Fruit fly (Drosophila melanogaster) whole organism, adult: ENCODE results near the gene CG9922.

Source experiments
- CG11617 ChIP-seq: fragments of 200-800 bp; sonication (Bioruptor generic); optimal IDR thresholded peaks from 2 replicates; lab custom pipeline; 2017; ENCODE audit warnings: mild to moderate bottlenecking, missing biosample characterization, missing genetic modification reagents, missing genetic modification characterization
- CG12768 ChIP-seq: fragments of 200-800 bp; sonication (Bioruptor generic); optimal IDR thresholded peaks from 2 replicates; lab custom pipeline; 2017; ENCODE audit warnings: missing biosample characterization, missing genetic modification characterization, mild to moderate bottlenecking, moderate library complexity, missing genetic modification reagents
- CG14711 ChIP-seq: fragments of 200-800 bp; sonication (Bioruptor generic); optimal IDR thresholded peaks from 2 replicates; lab custom pipeline; 2018; ENCODE audit warnings: missing biosample characterization, mild to moderate bottlenecking, missing genetic modification characterization, moderate library complexity
- CG1620 ChIP-seq: fragments of 200-800 bp; sonication (Bioruptor generic); optimal IDR thresholded peaks from 2 replicates; lab custom pipeline; 2016; ENCODE audit warnings: missing biosample characterization, missing genetic modification characterization
- CG33017 ChIP-seq: fragments of 200-800 bp; sonication (Bioruptor generic); optimal IDR thresholded peaks from 2 replicates; lab custom pipeline; 2018; ENCODE audit warnings: missing biosample characterization, mild to moderate bottlenecking, missing genetic modification characterization, moderate library complexity
- CG5204 ChIP-seq: fragments of 200-800 bp; sonication (Bioruptor generic); optimal IDR thresholded peaks from 2 replicates; lab custom pipeline; 2016; ENCODE audit warnings: missing biosample characterization, missing genetic modification characterization
- CG7045 ChIP-seq: fragments of 200-800 bp; sonication (Bioruptor generic); optimal IDR thresholded peaks from 2 replicates; lab custom pipeline; 2017; ENCODE audit warnings: missing biosample characterization, mild to moderate bottlenecking, missing genetic modification characterization
- CG7101 ChIP-seq: fragments of 200-800 bp; sonication (Bioruptor generic); optimal IDR thresholded peaks from 2 replicates; lab custom pipeline; 2018; ENCODE audit warnings: missing biosample characterization, mild to moderate bottlenecking, missing genetic modification characterization, moderate library complexity
- Clk ChIP-seq: fragments of 200-800 bp; sonication (Bioruptor generic); optimal IDR thresholded peaks from 2 replicates; lab custom pipeline; 2017; ENCODE audit warnings: missing biosample characterization, missing genetic modification characterization
- Crg-1 ChIP-seq: fragments of 200-800 bp; sonication (Bioruptor generic); optimal IDR thresholded peaks from 2 replicates; lab custom pipeline; 2016; ENCODE audit warnings: missing biosample characterization, missing genetic modification characterization
- Hr96 ChIP-seq: fragments of 200-800 bp; sonication (Bioruptor generic); optimal IDR thresholded peaks from 2 replicates; lab custom pipeline; 2016; ENCODE audit warnings: missing biosample characterization, missing genetic modification characterization
- Mnt ChIP-seq: fragments of 200-800 bp; sonication (Bioruptor generic); optimal IDR thresholded peaks from 2 replicates; lab custom pipeline; 2016; ENCODE audit warnings: missing biosample characterization, mild to moderate bottlenecking, missing genetic modification characterization
- bab1 ChIP-seq: fragments of 200-800 bp; sonication (Bioruptor generic); optimal IDR thresholded peaks from 3 replicates; lab custom pipeline; 2019; ENCODE audit warnings: missing biosample characterization, mild to moderate bottlenecking, missing genetic modification characterization, moderate library complexity
- cic ChIP-seq: fragments of 200-800 bp; sonication (Bioruptor generic); optimal IDR thresholded peaks from 2 replicates; lab custom pipeline; 2017; ENCODE audit warnings: missing biosample characterization, mild to moderate bottlenecking, missing genetic modification characterization, moderate library complexity
- cnc ChIP-seq, 2 experiments: fragments of >200 bp; optimal IDR thresholded peaks; 2 replicates each; lab custom pipeline; 2017
- kay ChIP-seq: fragments of 200-800 bp; sonication (Bioruptor generic); peaks from one replicate; lab custom pipeline; 2016; ENCODE audit warnings: missing biosample characterization, missing genetic modification characterization, borderline replicate concordance
- ovo ChIP-seq: fragments of 200-800 bp; sonication (Bioruptor generic); optimal IDR thresholded peaks from 2 replicates; lab custom pipeline; 2016; ENCODE audit warnings: missing biosample characterization, missing genetic modification characterization
- pad ChIP-seq: fragments of 200-800 bp; sonication (Bioruptor generic); optimal IDR thresholded peaks from 3 replicates; lab custom pipeline; 2017; ENCODE audit warnings: missing biosample characterization, missing genetic modification characterization, mild to moderate bottlenecking, moderate library complexity, missing genetic modification reagents
- tj ChIP-seq: fragments of 200-800 bp; sonication (Bioruptor generic); optimal IDR thresholded peaks from 3 replicates; lab custom pipeline; 2017; ENCODE audit warnings: missing biosample characterization, mild to moderate bottlenecking, missing genetic modification characterization, moderate library complexity
- toe ChIP-seq: fragments of 200-800 bp; sonication (Bioruptor generic); optimal IDR thresholded peaks from 2 replicates; lab custom pipeline; 2016; ENCODE audit warnings: missing biosample characterization, missing genetic modification characterization

The CG9922 gene

dm6 chr3R:14028158-14028557 is 8.0 kb downstream of the CG9922 start:
- TF ChIP-seq cnc (optimal IDR thresholded peaks at IDR 0.05; lab: Kevin White, UChicago): peak in 1 of 2 experiments; percentile 1
- TF ChIP-seq toe (GFP tag; lab: Kevin White, UChicago): no peak
- TF ChIP-seq Clk (GFP tag; lab: Kevin White, UChicago): no peak

- peak in 1 of 2 experiments; percentile 72 for TF ChIP-seq cnc (optimal IDR thresholded peaks at IDR 0.05; lab: Kevin White, UChicago)
- TF ChIP-seq tj (GFP tag; lab: Kevin White, UChicago): peak; percentile 17
- no peak for TF ChIP-seq kay (GFP tag; lab: Kevin White, UChicago)
These were observed 9.1 kb downstream of the CG9922 start for dm6 chr3R:14026953-14027721.

dm6 chr3R:14026212-14026952 is 9.8 kb downstream of the CG9922 start:
- TF ChIP-seq CG7101 (tag; lab: Kevin White, UChicago) (no peak), kay (GFP tag; lab: Kevin White, UChicago) (peak; percentile 84), cic (GFP tag; lab: Kevin White, UChicago) (no peak), CG11617 (GFP tag; lab: Kevin White, UChicago) (no peak), Clk (GFP tag; lab: Kevin White, UChicago) (no peak), CG12768 (GFP tag; lab: Kevin White, UChicago) (peak; percentile 24), cnc (optimal IDR thresholded peaks at IDR 0.05; lab: Kevin White, UChicago) (no peak), pad (GFP tag; lab: Kevin White, UChicago) (no peak), CG5204 (GFP tag; lab: Kevin White, UChicago) (no peak), Hr96 (no peak), CG1620 (GFP tag; lab: Kevin White, UChicago) (no peak), Mnt (GFP tag; lab: Kevin White, UChicago) (peak; percentile 5), tj (GFP tag; lab: Kevin White, UChicago) (no peak), Crg-1 (no peak), CG14711 (tag; lab: Kevin White, UChicago) (no peak), bab1 (GFP tag; lab: Kevin White, UChicago) (no peak), CG7045 (GFP tag; lab: Kevin White, UChicago) (no peak), CG33017 (tag; lab: Kevin White, UChicago) (no peak), ovo (GFP tag; lab: Kevin White, UChicago) (no peak), toe (GFP tag; lab: Kevin White, UChicago) (no peak)

- no peak for TF ChIP-seq bab1 (GFP tag; lab: Kevin White, UChicago)
- TF ChIP-seq CG11617 (GFP tag; lab: Kevin White, UChicago): no peak
- peak; percentile 65 for TF ChIP-seq cic (GFP tag; lab: Kevin White, UChicago)
- peak; percentile 99 for TF ChIP-seq kay (GFP tag; lab: Kevin White, UChicago)
- TF ChIP-seq CG14711 (tag; lab: Kevin White, UChicago): no peak
- TF ChIP-seq CG7045 (GFP tag; lab: Kevin White, UChicago): no peak
These were observed 10.4 kb downstream of the CG9922 start for dm6 chr3R:14025795-14026194.

- TF ChIP-seq CG7045 (GFP tag; lab: Kevin White, UChicago) (peak; percentile 75), cic (GFP tag; lab: Kevin White, UChicago) (peak; percentile 98), CG7101 (tag; lab: Kevin White, UChicago) (peak; percentile 72), CG5204 (GFP tag; lab: Kevin White, UChicago) (no peak), Mnt (GFP tag; lab: Kevin White, UChicago) (peak; percentile 99), CG33017 (tag; lab: Kevin White, UChicago) (peak; percentile 62), kay (GFP tag; lab: Kevin White, UChicago) (peak; percentile 99), CG12768 (GFP tag; lab: Kevin White, UChicago) (peak; percentile 96), Crg-1 (peak; percentile 46), cnc (optimal IDR thresholded peaks at IDR 0.05; lab: Kevin White, UChicago) (no peak), ovo (GFP tag; lab: Kevin White, UChicago) (peak; percentile 91), Hr96 (peak; percentile 71), CG1620 (GFP tag; lab: Kevin White, UChicago) (peak; percentile 42), pad (GFP tag; lab: Kevin White, UChicago) (peak; percentile 49), Clk (GFP tag; lab: Kevin White, UChicago) (peak; percentile 35), toe (GFP tag; lab: Kevin White, UChicago) (peak; percentile 75), CG11617 (GFP tag; lab: Kevin White, UChicago) (peak; percentile 84), tj (GFP tag; lab: Kevin White, UChicago) (peak; percentile 91), bab1 (GFP tag; lab: Kevin White, UChicago) (peak; percentile 41), CG14711 (tag; lab: Kevin White, UChicago) (no peak)
These were observed 11.2 kb downstream of the CG9922 start for dm6 chr3R:14024919-14025387.
